Fruit fly (Drosophila melanogaster): ENCODE data around the gene CG43145.

DNA sequence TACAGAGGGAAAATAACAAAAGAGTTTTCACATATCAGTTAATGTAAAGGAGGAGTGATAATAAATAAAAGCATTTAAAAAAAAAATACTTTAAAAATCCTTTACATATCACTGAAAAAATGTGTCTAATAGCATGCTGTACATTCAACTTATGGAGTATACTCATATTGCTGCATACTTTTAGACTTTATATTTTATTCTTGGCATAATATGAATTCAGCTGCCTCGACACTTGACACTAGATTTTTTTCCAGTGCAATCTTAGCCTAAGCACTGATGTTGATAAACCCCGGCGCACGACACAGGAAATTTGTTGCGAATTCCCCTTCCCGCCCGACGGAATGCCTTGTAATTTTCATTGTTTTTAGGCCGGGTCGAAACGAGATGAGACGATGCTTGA, 38.8 kb downstream of the CG43145 start:
- no peak for TF ChIP-seq CG17802 (tag; optimal IDR thresholded peaks at IDR 0.05)
- TF ChIP-seq CG14014 (GFP tag; IDR thresholded peaks at IDR 0.05), result no peak
- no peak for TF ChIP-seq ind (GFP tag; optimal IDR thresholded peaks at IDR 0.05)
- TF ChIP-seq run (tag; optimal IDR thresholded peaks at IDR 0.05), result no peak
- no peak for TF ChIP-seq emc (GFP tag; optimal IDR thresholded peaks at IDR 0.05)
- TF ChIP-seq CG7357 (GFP tag; IDR thresholded peaks at IDR 0.05), result no peak
- TF ChIP-seq CG15696 (tag; optimal IDR thresholded peaks at IDR 0.05), result no peak
